Worm (Caenorhabditis elegans) whole organism, midembryonic: Measurements from ENCODE around the gene suex-1.

Experiments
- cog-1 ChIP-seq: sonication (generic microtip); optimal IDR thresholded peaks from 2 replicates; lab custom pipeline; 2016; ENCODE audit warnings: missing genetic modification characterization, missing compliant biosample characterization
- med-1 ChIP-seq: sonication (generic microtip); optimal IDR thresholded peaks from 2 replicates; lab custom pipeline; 2017; ENCODE audit warnings: missing genetic modification characterization, mild to moderate bottlenecking, missing compliant biosample characterization, antibody characterized with exemption, missing genetic modification reagents; ENCODE audit not compliant: insufficient read depth
- ztf-29 ChIP-seq: fragments of 200-800 bp; sonication (Bioruptor generic); IDR thresholded peaks from 2 replicates; pipeline ENCODE4 v1.3.6; 2022; ENCODE audit warnings: missing genetic modification reagents, missing genetic modification characterization, missing compliant biosample characterization

- TF ChIP-seq cog-1 (tag; lab: Kevin White, UChicago) (no peak), ztf-29 (no peak), med-1 (no peak)
Measured at ce11 chrII:5463692-5464300, 34.3 kb downstream of the suex-1 start.
